Fruit fly (Drosophila melanogaster): ENCODE data around the gene CG7130.

dm6 chr3L:22080022-22080421 lies 4.5 kb upstream of the CG7130 start, which contains the start of gene Sfp79B:
- TF ChIP-seq Hr96 (GFP tag; optimal IDR thresholded peaks at IDR 0.05) = no peak
- TF ChIP-seq CG14711 (tag; optimal IDR thresholded peaks at IDR 0.05) = no peak
- no peak for TF ChIP-seq pad (GFP tag; optimal IDR thresholded peaks at IDR 0.05)
- TF ChIP-seq CG7045 (GFP tag; optimal IDR thresholded peaks at IDR 0.05) = no peak
- no peak for TF ChIP-seq CG5204 (GFP tag; optimal IDR thresholded peaks at IDR 0.05)
- no peak for TF ChIP-seq tj (GFP tag; optimal IDR thresholded peaks at IDR 0.05)
- no peak for TF ChIP-seq CG1620 (GFP tag; optimal IDR thresholded peaks at IDR 0.05)
- TF ChIP-seq CG33017 (tag; optimal IDR thresholded peaks at IDR 0.05) = no peak
- TF ChIP-seq cnc (optimal IDR thresholded peaks at IDR 0.05) = no peak
- TF ChIP-seq kay (GFP tag; ENCODE audit: borderline replicate concordance) = no peak
